Worm (Caenorhabditis elegans): ENCODE measurements around the gene srw-21.

ce11 chrV:15517413-15517812 lies 29.5 kb downstream of the srw-21 start, which contains the start of gene F21A3.3:
- no peak for TF ChIP-seq R02D3.7 (tag; optimal IDR thresholded peaks at IDR 0.05)
- no peak for TF ChIP-seq ama-1 (optimal IDR thresholded peaks at IDR 0.05)
- TF ChIP-seq nhr-21 (tag; optimal IDR thresholded peaks at IDR 0.05) = no peak
- TF ChIP-seq lin-11 (tag; optimal IDR thresholded peaks at IDR 0.05) = no peak
- no peak for TF ChIP-seq unc-62 (GFP tag; optimal IDR thresholded peaks at IDR 0.05)
- no peak for TF ChIP-seq lsy-2 (tag; optimal IDR thresholded peaks at IDR 0.05)
- no peak for TF ChIP-seq ztf-1 (GFP tag; conservative IDR thresholded peaks at IDR 0.05)
- TF ChIP-seq nhr-77 (tag; optimal IDR thresholded peaks at IDR 0.05) = no peak
- no peak for TF ChIP-seq mab-5 (tag; optimal IDR thresholded peaks at IDR 0.05)
- no peak for TF ChIP-seq lin-13 (GFP tag; optimal IDR thresholded peaks at IDR 0.05)
- no peak for TF ChIP-seq ztf-11 (tag; optimal IDR thresholded peaks at IDR 0.05)
- TF ChIP-seq aly-2 (tag; optimal IDR thresholded peaks at IDR 0.05) = no peak
- TF ChIP-seq ceh-82 (tag; optimal IDR thresholded peaks at IDR 0.05) = no peak
